Fruit fly (Drosophila melanogaster): ENCODE measurements around the gene CG34250.
A peak's percentile ranks its signal among the peaks of the same experiment; 100 is the strongest.

CG34250 gene

DNA sequence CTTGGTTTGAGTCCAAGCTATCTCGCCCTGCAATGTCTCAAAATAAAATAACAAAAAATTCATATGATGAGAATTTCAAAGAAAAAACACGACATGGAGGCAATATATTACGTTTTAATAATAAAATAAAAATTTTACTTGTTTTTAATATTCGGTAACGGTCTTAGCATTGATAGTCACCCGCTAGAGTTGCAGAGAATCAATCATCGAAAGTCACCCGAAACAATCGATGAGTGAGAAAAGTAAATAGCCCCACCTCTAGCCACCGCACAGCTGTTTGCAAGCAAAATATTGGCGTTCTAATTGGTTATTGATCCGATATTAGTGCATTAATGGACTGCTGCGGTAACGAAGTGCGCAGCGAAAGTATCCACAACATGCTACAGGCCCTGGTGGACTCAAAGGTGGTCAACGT lies at the start of gene CG34250:
TSS of gene CG34250 (plus strand) at position 244 of the 415 bp plus-strand sequence.
- TF ChIP-seq CTCF (optimal IDR thresholded peaks at IDR 0.05) (peak in 1 of 2 experiments; percentile 18), CG8478 (optimal IDR thresholded peaks at IDR 0.05) (no peak)

DNA sequence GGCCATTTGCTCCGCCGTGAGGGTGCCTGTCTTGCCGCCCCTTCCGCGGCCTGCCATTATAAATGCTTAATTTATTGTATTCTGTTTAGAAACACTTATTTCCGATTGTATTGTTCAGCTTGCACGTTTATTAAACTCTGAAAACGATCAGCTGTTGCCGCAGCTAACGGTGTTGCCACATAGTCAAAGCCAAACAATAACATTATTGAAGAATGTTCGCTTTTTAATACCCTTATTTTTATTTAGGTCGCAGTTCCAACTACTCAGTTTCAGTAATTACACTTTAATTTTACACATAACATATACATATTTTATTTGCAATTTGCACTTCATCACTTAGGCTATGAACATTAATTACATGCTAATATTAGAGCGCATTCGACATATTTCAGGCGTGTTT lies 49.0 kb upstream of the CG34250 start, which contains the start of gene Polr3G:
TSS of gene Polr3G (minus strand) at position 118 of the 400 bp plus-strand sequence.
- TF ChIP-seq CTCF (optimal IDR thresholded peaks at IDR 0.05) (no peak), CG8478 (optimal IDR thresholded peaks at IDR 0.05) (no peak)

- TF ChIP-seq CG8478 (optimal IDR thresholded peaks at IDR 0.05) (no peak), CTCF (optimal IDR thresholded peaks at IDR 0.05) (no peak)
Observed at dm6 chr3L:17428779-17429178, 47.2 kb upstream of the CG34250 start, which contains the start of gene Gorab. Gene Gorab (minus strand): TSS chr3L:17428836.

DNA sequence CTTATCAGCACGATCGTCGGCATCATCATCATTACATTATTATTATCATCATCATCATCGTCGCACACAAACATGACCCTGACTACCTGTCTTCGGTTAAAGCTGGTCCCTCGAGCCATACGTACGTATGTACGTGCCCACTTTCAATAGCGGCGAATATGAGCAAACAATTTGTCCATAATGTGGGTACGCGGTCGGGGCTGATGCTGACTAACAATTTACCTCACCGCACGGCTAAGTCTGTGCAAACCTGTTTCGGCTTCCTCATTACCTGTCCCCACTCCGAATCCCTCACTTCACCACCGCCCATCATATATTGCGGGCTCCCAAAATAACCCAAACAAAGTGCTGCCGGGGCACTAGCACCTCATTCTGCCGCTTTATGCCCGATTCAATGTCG lies 45.6 kb upstream of the CG34250 start:
- TF ChIP-seq CG8478 (optimal IDR thresholded peaks at IDR 0.05) (no peak), CTCF (optimal IDR thresholded peaks at IDR 0.05) (no peak)

DNA sequence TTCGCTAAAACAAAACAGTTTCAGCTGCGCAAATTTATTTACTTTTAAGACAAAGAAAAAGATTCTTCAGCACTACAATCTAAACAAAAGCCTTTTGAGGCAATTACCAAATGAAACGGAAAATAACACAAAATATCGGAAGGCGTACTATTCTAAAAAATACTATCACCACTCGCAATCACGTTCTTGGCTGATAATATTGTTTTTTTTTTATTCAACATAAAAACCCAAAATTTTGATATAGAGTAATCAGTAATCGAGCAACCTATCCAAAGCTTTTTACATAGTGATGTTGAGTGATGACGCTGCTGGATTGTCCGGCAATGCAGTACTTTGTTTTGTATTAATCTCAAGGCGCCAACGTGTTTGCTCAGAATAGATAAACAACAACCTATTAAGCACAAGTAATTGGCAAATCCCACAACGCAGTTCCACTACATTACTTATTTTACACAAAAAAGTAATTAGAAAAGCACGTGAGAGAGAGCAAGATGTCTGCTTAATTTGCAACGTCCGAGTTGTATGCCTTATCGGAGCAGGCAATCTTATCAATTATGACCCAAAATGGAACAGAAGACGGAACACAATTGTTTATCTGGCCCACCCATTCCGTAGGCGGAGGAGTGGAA lies 45.0 kb upstream of the CG34250 start:
- TF ChIP-seq CG8478 (optimal IDR thresholded peaks at IDR 0.05) (no peak), CTCF (optimal IDR thresholded peaks at IDR 0.05) (no peak)

- no peak for TF ChIP-seq CTCF (optimal IDR thresholded peaks at IDR 0.05)
- no peak for TF ChIP-seq CG8478 (optimal IDR thresholded peaks at IDR 0.05)
Observed at dm6 chr3L:17432947-17433346, 43.1 kb upstream of the CG34250 start, which contains the start of gene frc. Gene frc (minus strand): TSS chr3L:17433190.

DNA sequence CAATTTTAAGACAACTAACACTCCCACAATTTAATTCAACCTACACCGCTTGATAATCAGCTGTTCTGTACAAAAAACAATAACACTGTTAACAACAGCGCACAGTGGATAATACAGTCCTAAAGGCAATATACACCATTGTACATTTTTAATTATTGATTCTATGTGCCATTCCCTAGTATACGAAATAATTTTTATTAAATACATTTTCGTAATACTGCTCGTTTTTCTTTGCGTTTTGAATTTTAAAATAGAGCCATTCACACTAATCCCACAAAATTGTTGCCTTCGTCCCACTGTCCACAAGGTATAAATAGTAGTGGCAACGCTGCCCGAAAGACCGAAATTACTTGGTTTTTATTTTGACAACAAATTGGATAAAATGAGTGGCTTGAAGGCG lies 42.5 kb upstream of the CG34250 start, which contains the start of the genes Coq4 and CG32176:
TSS of gene Coq4 (minus strand) at position 67 of the 400 bp plus-strand sequence.
TSS of gene CG32176 (plus strand) at position 314 of the 400 bp plus-strand sequence.
- TF ChIP-seq CTCF (optimal IDR thresholded peaks at IDR 0.05) (no peak), CG8478 (optimal IDR thresholded peaks at IDR 0.05) (no peak)

dm6 chr3L:17436331-17436730 lies 39.7 kb upstream of the CG34250 start, which contains the start of gene CG12229:
Gene CG12229 (minus strand): TSS chr3L:17436431.
- TF ChIP-seq CTCF (optimal IDR thresholded peaks at IDR 0.05) (no peak), CG8478 (optimal IDR thresholded peaks at IDR 0.05) (no peak)

DNA sequence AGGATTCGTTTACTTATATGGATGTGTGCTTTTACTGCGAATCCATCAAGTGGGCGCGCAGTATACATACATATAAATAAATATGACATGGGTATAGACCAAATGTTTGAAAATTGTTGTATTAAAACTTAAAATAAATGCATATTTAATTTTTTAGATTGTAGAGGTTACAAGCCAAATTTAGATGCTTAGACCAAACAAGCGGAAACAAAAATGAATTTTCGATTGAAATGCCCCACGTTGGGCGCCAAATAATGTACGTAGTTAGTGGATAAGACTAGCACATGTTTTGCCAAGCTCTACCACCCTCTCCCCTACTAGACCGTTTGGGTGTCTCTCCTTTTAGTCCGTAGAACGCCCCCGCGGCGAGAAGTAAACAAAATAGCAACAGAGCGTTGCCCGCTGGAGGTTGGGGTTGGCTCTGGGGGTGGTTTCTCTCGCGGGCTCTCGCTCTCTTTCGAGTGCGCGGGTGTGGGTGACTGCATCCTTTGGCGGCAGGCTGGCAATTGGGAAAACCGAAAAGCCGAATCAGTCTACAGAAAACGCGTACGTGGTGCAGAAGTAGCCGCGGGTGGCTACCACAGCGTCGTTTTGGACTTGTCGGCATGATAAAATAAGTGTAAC lies 37.0 kb upstream of the CG34250 start, which contains the start of gene CG18265:
TSS of gene CG18265 (plus strand) at position 530 of the 624 bp plus-strand sequence.
- TF ChIP-seq CTCF (optimal IDR thresholded peaks at IDR 0.05) (no peak), CG8478 (optimal IDR thresholded peaks at IDR 0.05) (no peak)

DNA sequence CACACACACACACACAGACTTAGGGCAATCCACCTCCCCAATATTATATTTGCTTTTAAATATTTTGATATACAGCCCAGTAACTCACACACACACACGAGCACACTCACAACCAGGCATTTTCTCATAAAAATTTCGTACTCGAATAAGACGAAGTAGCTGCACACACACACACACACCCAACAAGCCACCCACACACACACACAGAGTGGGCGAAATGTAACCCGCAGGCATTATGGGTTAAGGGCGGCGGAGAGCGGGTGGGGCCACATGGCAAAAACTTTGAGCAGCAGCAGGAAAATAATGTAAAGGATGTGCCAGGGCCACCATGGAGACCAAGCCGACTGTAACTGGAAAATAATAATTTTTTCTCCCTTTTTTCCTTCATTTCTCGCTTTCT lies 34.4 kb upstream of the CG34250 start:
- TF ChIP-seq CG8478 (optimal IDR thresholded peaks at IDR 0.05) (no peak), CTCF (optimal IDR thresholded peaks at IDR 0.05) (no peak)

DNA sequence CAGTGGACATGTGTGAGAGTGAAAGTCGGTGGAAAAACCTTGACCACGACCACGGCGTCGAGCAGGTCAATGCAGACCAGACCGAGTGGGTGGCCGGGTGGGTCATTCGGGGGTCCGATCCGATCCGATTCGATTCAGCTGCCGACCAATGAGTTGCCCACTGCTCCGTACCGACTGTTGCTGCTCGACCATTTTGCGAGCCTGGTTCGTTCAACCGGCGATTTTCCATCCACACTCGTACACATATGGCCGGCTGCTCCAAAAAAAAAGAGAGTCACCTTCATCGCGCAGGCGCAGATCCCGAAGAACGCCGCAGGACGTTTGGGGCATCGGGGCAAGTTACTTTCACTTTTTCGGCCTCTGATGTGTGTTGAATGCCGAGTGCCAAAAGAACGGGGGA lies 31.5 kb upstream of the CG34250 start:
- TF ChIP-seq CTCF (optimal IDR thresholded peaks at IDR 0.05) = no peak
- TF ChIP-seq CG8478 (optimal IDR thresholded peaks at IDR 0.05) = no peak

dm6 chr3L:17445629-17446431 lies 30.2 kb upstream of the CG34250 start:
- TF ChIP-seq CG8478 (optimal IDR thresholded peaks at IDR 0.05) (no peak), CTCF (optimal IDR thresholded peaks at IDR 0.05) (no peak)

dm6 chr3L:17447881-17448280 lies 28.1 kb upstream of the CG34250 start:
- no peak for TF ChIP-seq CG8478 (optimal IDR thresholded peaks at IDR 0.05)
- TF ChIP-seq CTCF (optimal IDR thresholded peaks at IDR 0.05) = no peak

DNA sequence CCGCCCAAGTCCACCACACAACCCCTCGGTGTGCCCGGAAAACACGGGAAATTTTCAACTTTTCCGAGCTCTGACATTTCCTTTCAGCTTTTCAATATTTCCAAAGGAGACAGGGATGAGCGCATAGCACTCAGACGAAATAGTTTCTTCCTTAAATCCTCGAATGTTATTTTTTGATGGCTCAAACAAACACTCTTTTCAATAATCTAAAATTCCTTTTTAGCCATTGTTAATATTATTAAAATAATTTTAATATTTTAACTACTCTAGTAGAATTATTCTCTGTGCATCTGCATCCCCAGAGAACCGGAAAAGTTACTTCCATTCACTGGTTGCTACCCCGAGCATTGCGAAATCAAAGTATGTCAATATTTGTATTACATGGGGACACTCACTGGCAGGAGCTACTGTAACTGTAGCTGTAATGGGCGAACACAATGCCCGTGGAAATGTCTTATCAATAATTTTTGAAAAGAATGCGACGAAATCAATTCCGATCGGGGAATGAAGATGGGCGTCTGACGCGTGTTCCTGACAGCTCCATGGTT lies 18.3 kb upstream of the CG34250 start:
- TF ChIP-seq CTCF (optimal IDR thresholded peaks at IDR 0.05) (no peak), CG8478 (optimal IDR thresholded peaks at IDR 0.05) (no peak)

All from S2 (cell line).